Fruit fly (Drosophila melanogaster) whole organism, embryonic: ENCODE measurements around the gene CG7304.

Experiments used
- CG11723 ChIP-seq: fragments of 200-800 bp; sonication (Bioruptor generic); optimal IDR thresholded peaks from 2 replicates; lab custom pipeline; 2017; ENCODE audit warnings: missing biosample characterization, mild to moderate bottlenecking, missing genetic modification characterization
- CG12391 ChIP-seq: fragments of 200-800 bp; sonication (Bioruptor generic); optimal IDR thresholded peaks from 3 replicates; lab custom pipeline; 2018; ENCODE audit warnings: missing biosample characterization, mild to moderate bottlenecking, missing genetic modification characterization, moderate library complexity
- CG14860 ChIP-seq: fragments of 200-800 bp; sonication (Bioruptor generic); IDR thresholded peaks from 3 replicates; pipeline ENCODE4 v1.3.6; 2022; ENCODE audit warnings: missing biosample characterization, missing genetic modification characterization; ENCODE audit not compliant: partially characterized antibody
- CG16815 ChIP-seq: fragments of 200-800 bp; sonication (Bioruptor generic); optimal IDR thresholded peaks from 3 replicates; lab custom pipeline; 2017; ENCODE audit warnings: missing biosample characterization, mild to moderate bottlenecking, missing genetic modification characterization
- CG16863 ChIP-seq: fragments of 200-800 bp; sonication (Bioruptor generic); optimal IDR thresholded peaks from 3 replicates; lab custom pipeline; 2016; ENCODE audit warnings: missing biosample characterization, missing genetic modification characterization
- CG17568 ChIP-seq: fragments of 200-800 bp; sonication (Bioruptor generic); optimal IDR thresholded peaks from 2 replicates; lab custom pipeline; 2018; ENCODE audit warnings: missing biosample characterization, mild to moderate bottlenecking, missing genetic modification characterization, moderate library complexity
- CG17802 ChIP-seq: fragments of 200-800 bp; sonication (Bioruptor generic); optimal IDR thresholded peaks from 2 replicates; lab custom pipeline; 2018; ENCODE audit warnings: missing biosample characterization, mild to moderate bottlenecking, missing genetic modification characterization, moderate library complexity
- CG18764 ChIP-seq: fragments of 200-800 bp; sonication (Bioruptor generic); optimal IDR thresholded peaks from 3 replicates; lab custom pipeline; 2016; ENCODE audit warnings: missing biosample characterization, missing genetic modification characterization
- CG2116 ChIP-seq: fragments of 200-800 bp; sonication (Bioruptor generic); optimal IDR thresholded peaks from 3 replicates; lab custom pipeline; 2018; ENCODE audit warnings: missing biosample characterization, mild to moderate bottlenecking, missing genetic modification characterization
- CG2199 ChIP-seq: fragments of 200-800 bp; sonication (Bioruptor generic); IDR thresholded peaks from 3 replicates; pipeline ENCODE4 v1.3.6; 2022; ENCODE audit warnings: missing biosample characterization, missing genetic modification characterization
- CG30403 ChIP-seq: fragments of 200-800 bp; sonication (Bioruptor generic); optimal IDR thresholded peaks from 3 replicates; lab custom pipeline; 2016; ENCODE audit warnings: missing biosample characterization, missing genetic modification characterization
- CG32532 ChIP-seq: fragments of 200-800 bp; sonication (Bioruptor generic); IDR thresholded peaks from 2 replicates; pipeline ENCODE4 v1.3.6; 2022; ENCODE audit warnings: missing biosample characterization, missing genetic modification characterization
- CG3726 ChIP-seq: fragments of 200-800 bp; sonication (Bioruptor generic); IDR thresholded peaks from 3 replicates; pipeline ENCODE4, ENCODE4 v1.3.6; 2022; ENCODE audit warnings: missing biosample characterization, missing genetic modification characterization
- CG4282 ChIP-seq: fragments of 200-800 bp; sonication (Bioruptor generic); optimal IDR thresholded peaks from 2 replicates; lab custom pipeline; 2016; ENCODE audit warnings: missing biosample characterization, missing genetic modification characterization
- CG43689 ChIP-seq: fragments of 200-800 bp; sonication (Bioruptor generic); IDR thresholded peaks from 2 replicates; pipeline ENCODE4 v1.3.6; 2022; ENCODE audit warnings: missing biosample characterization, missing genetic modification characterization
- CG4707 ChIP-seq: fragments of 200-800 bp; sonication (Bioruptor generic); optimal IDR thresholded peaks from 2 replicates; lab custom pipeline; 2018; ENCODE audit warnings: missing biosample characterization, mild to moderate bottlenecking, missing genetic modification characterization, moderate library complexity
- CG5245 ChIP-seq: fragments of 200-800 bp; sonication (Bioruptor generic); optimal IDR thresholded peaks from 3 replicates; lab custom pipeline; 2016; ENCODE audit warnings: missing biosample characterization, missing genetic modification characterization
- CG6175 ChIP-seq: fragments of 200-800 bp; sonication (Bioruptor generic); IDR thresholded peaks from 3 replicates; pipeline ENCODE4 v1.3.6; 2022; ENCODE audit warnings: missing biosample characterization, missing genetic modification characterization
- CG7271 ChIP-seq: fragments of 200-800 bp; sonication (Bioruptor generic); optimal IDR thresholded peaks from 2 replicates; lab custom pipeline; 2018; ENCODE audit warnings: missing biosample characterization, mild to moderate bottlenecking, missing genetic modification characterization, moderate library complexity
- CG7357 ChIP-seq: fragments of 200-800 bp; sonication (Bioruptor generic); IDR thresholded peaks from 3 replicates; pipeline ENCODE4 v1.3.6; 2022; ENCODE audit warnings: missing biosample characterization, missing genetic modification characterization
- CG8944 ChIP-seq: fragments of 200-800 bp; sonication (Bioruptor generic); optimal IDR thresholded peaks from 3 replicates; lab custom pipeline; 2016; ENCODE audit warnings: missing biosample characterization, missing genetic modification characterization
- CG9817 ChIP-seq: fragments of 200-800 bp; sonication (Bioruptor generic); optimal IDR thresholded peaks from 2 replicates; lab custom pipeline; 2018; ENCODE audit warnings: missing biosample characterization, mild to moderate bottlenecking, missing genetic modification characterization, moderate library complexity
- Eip74EF ChIP-seq, 2 experiments: fragments of 200-800 bp in 1 of 2; fragments of >200 bp in 1 of 2; sonication (Bioruptor generic) in 1 of 2; optimal IDR thresholded peaks; 2 replicates each; lab custom pipeline; 2017 to 2019; ENCODE audit warnings: missing biosample characterization in 2 of 2, missing genetic modification characterization in 2 of 2, mild to moderate bottlenecking in 1 of 2, moderate library complexity in 1 of 2
- H15 ChIP-seq: fragments of 200-800 bp; sonication (Bioruptor generic); IDR thresholded peaks from 3 replicates; pipeline ENCODE4 v1.3.6; 2022; ENCODE audit warnings: missing biosample characterization, missing genetic modification characterization
- HmgD ChIP-seq: fragments of 200-800 bp; sonication (Bioruptor generic); optimal IDR thresholded peaks from 3 replicates; lab custom pipeline; 2016; ENCODE audit warnings: missing biosample characterization, missing genetic modification characterization
- Max ChIP-seq: fragments of 200-800 bp; sonication (Bioruptor generic); optimal IDR thresholded peaks from 2 replicates; lab custom pipeline; 2016; ENCODE audit warnings: missing biosample characterization, mild to moderate bottlenecking, missing genetic modification characterization
- Med ChIP-seq: fragments of 200-800 bp; sonication (Bioruptor generic); peaks from one replicate; lab custom pipeline; 2016; ENCODE audit warnings: missing biosample characterization, missing genetic modification characterization, mild to moderate bottlenecking, inconsistent platforms, moderate library complexity
- Meics ChIP-seq: fragments of 200-800 bp; sonication (Bioruptor generic); optimal IDR thresholded peaks from 2 replicates; lab custom pipeline; 2017; ENCODE audit warnings: missing biosample characterization, mild to moderate bottlenecking, missing genetic modification characterization
- NK7.1 ChIP-seq: fragments of 200-800 bp; sonication (Bioruptor generic); optimal IDR thresholded peaks from 3 replicates; lab custom pipeline; 2016; ENCODE audit warnings: missing biosample characterization, missing genetic modification characterization
- Sox102F ChIP-seq: fragments of 200-800 bp; sonication (Bioruptor generic); optimal IDR thresholded peaks from 2 replicates; lab custom pipeline; 2018; ENCODE audit warnings: missing biosample characterization, mild to moderate bottlenecking, missing genetic modification characterization, moderate library complexity
- Spps ChIP-seq: fragments of 200-800 bp; sonication (Bioruptor generic); optimal IDR thresholded peaks from 2 replicates; lab custom pipeline; 2018; ENCODE audit warnings: missing biosample characterization, mild to moderate bottlenecking, missing genetic modification characterization
- Stat92E ChIP-seq, 3 experiments: fragments of >200 bp in 2 of 3; fragments of 200-800 bp in 1 of 3; sonication (Bioruptor generic) in 1 of 3; optimal IDR thresholded peaks; 2 replicates each; lab custom pipeline; 2017 to 2019; ENCODE audit warnings: missing biosample characterization in 3 of 3, missing genetic modification characterization in 3 of 3, mild to moderate bottlenecking in 1 of 3, moderate library complexity in 1 of 3
- ab ChIP-seq: fragments of 200-800 bp; sonication (Bioruptor generic); optimal IDR thresholded peaks from 2 replicates; lab custom pipeline; 2016; ENCODE audit warnings: missing biosample characterization, missing genetic modification characterization
- ase ChIP-seq: fragments of 200-800 bp; sonication (Bioruptor generic); IDR thresholded peaks from 3 replicates; pipeline ENCODE4 v1.3.6; 2022; ENCODE audit warnings: missing biosample characterization, missing genetic modification characterization
- ato ChIP-seq: fragments of 200-800 bp; sonication (Bioruptor generic); IDR thresholded peaks from 2 replicates; pipeline ENCODE4 v1.3.6; 2022; ENCODE audit warnings: missing biosample characterization, missing genetic modification characterization; ENCODE audit not compliant: partially characterized antibody
- cato ChIP-seq: fragments of 200-800 bp; sonication (Bioruptor generic); optimal IDR thresholded peaks from 2 replicates; lab custom pipeline; 2016; ENCODE audit warnings: missing biosample characterization, missing genetic modification characterization, borderline replicate concordance
- fd64A ChIP-seq: fragments of 200-800 bp; sonication (Bioruptor generic); optimal IDR thresholded peaks from 3 replicates; lab custom pipeline; 2018; ENCODE audit warnings: missing biosample characterization, mild to moderate bottlenecking, missing genetic modification characterization
- grau ChIP-seq: fragments of 200-800 bp; optimal IDR thresholded peaks from 3 replicates; lab custom pipeline; 2019; ENCODE audit warnings: missing biosample characterization, mild to moderate bottlenecking, missing genetic modification characterization, moderate library complexity
- gro ChIP-seq: fragments of 200-800 bp; sonication (Bioruptor generic); optimal IDR thresholded peaks from 2 replicates; lab custom pipeline; 2016; ENCODE audit warnings: missing biosample characterization, missing genetic modification characterization
- hbn ChIP-seq: fragments of 200-800 bp; sonication (Bioruptor generic); IDR thresholded peaks from 2 replicates; pipeline ENCODE4 v1.3.6; 2022; ENCODE audit warnings: missing biosample characterization, missing genetic modification characterization; ENCODE audit not compliant: partially characterized antibody
- knrl ChIP-seq: fragments of 200-800 bp; sonication (Bioruptor generic); IDR thresholded peaks from 3 replicates; pipeline ENCODE4 v1.3.6; 2022; ENCODE audit warnings: missing biosample characterization, missing genetic modification characterization; ENCODE audit not compliant: partially characterized antibody
- mld ChIP-seq: fragments of 200-800 bp; sonication (Bioruptor generic); IDR thresholded peaks from 3 replicates; pipeline ENCODE4 v1.3.6; 2022; ENCODE audit warnings: missing biosample characterization, missing genetic modification characterization; ENCODE audit not compliant: partially characterized antibody
- nau ChIP-seq: fragments of 200-800 bp; sonication (Bioruptor generic); optimal IDR thresholded peaks from 3 replicates; lab custom pipeline; 2017; ENCODE audit warnings: missing biosample characterization, mild to moderate bottlenecking, missing genetic modification characterization, missing genetic modification reagents
- seq ChIP-seq: fragments of 200-800 bp; sonication (Bioruptor generic); IDR thresholded peaks from 2 replicates; pipeline ENCODE4 v1.3.6; 2022; ENCODE audit warnings: missing biosample characterization, missing genetic modification characterization
- so ChIP-seq: fragments of 200-800 bp; sonication (Bioruptor generic); IDR thresholded peaks from 3 replicates; pipeline ENCODE4 v1.3.6; 2022; ENCODE audit warnings: missing biosample characterization, missing genetic modification characterization
- stwl ChIP-seq: fragments of 200-800 bp; sonication (Bioruptor generic); optimal IDR thresholded peaks from 3 replicates; lab custom pipeline; 2018; ENCODE audit warnings: missing biosample characterization, mild to moderate bottlenecking, missing genetic modification characterization, moderate library complexity
- trem ChIP-seq: fragments of 200-800 bp; optimal IDR thresholded peaks from 3 replicates; lab custom pipeline; 2019; ENCODE audit warnings: missing biosample characterization, mild to moderate bottlenecking, missing genetic modification characterization, moderate library complexity

The CG7304 gene

dm6 chr3L:15715788-15716503, 36.4 kb downstream of the CG7304 start, which contains the start of gene CG42571 (continued):
- TF ChIP-seq CG14860: no peak
- no peak for TF ChIP-seq trem (tag; lab: Kevin White, UChicago)
- no peak for TF ChIP-seq CG43689
- TF ChIP-seq nau (GFP tag; lab: Kevin White, UChicago): peak; percentile 70
- no peak for TF ChIP-seq CG3726
- TF ChIP-seq CG5245: no peak
- peak; percentile 65 for TF ChIP-seq grau (tag; lab: Kevin White, UChicago)
- no peak for TF ChIP-seq Stat92E (GFP tag; optimal IDR thresholded peaks at IDR 0.05; lab: Kevin White, UChicago)
- peak; percentile 38 for TF ChIP-seq Sox102F (GFP tag; lab: Kevin White, UChicago)
- TF ChIP-seq H15 (GFP tag; lab: Robert Waterston, UW): no peak
- no peak for TF ChIP-seq Max
- TF ChIP-seq CG16863 (GFP tag; lab: Kevin White, UChicago): peak; percentile 30
- peak; percentile 38 for TF ChIP-seq CG17802
- no peak for TF ChIP-seq Meics (GFP tag; lab: Kevin White, UChicago)
- TF ChIP-seq fd64A (GFP tag; lab: Kevin White, UChicago): peak; percentile 69
- TF ChIP-seq ab (GFP tag; lab: Kevin White, UChicago): no peak
- no peak for TF ChIP-seq cato
- TF ChIP-seq CG11723 (GFP tag; lab: Kevin White, UChicago): peak; percentile 23

- no peak for TF ChIP-seq CG16815
- no peak for TF ChIP-seq CG9817
- TF ChIP-seq Spps (tag; lab: Kevin White, UChicago): no peak
- TF ChIP-seq CG32532: no peak
- TF ChIP-seq NK7.1 (GFP tag; lab: Kevin White, UChicago): no peak
- TF ChIP-seq CG30403 (GFP tag; lab: Kevin White, UChicago): no peak
- TF ChIP-seq Eip74EF (GFP tag; optimal IDR thresholded peaks at IDR 0.05; lab: Kevin White, UChicago): no peak
- no peak for TF ChIP-seq seq (GFP tag; lab: Robert Waterston, UW)
- TF ChIP-seq CG12391 (tag; lab: Kevin White, UChicago): no peak
These were observed 38.0 kb downstream of the CG7304 start, which contains the start of gene CG42570 for dm6 chr3L:15717519-15717918. CG42570 (plus strand) TSS chr3L:15717819.

- no peak for TF ChIP-seq stwl (tag; lab: Kevin White, UChicago)
- TF ChIP-seq mld (GFP tag; lab: Robert Waterston, UW): no peak
- no peak for TF ChIP-seq CG6175 (GFP tag; lab: Robert Waterston, UW)
- no peak for TF ChIP-seq CG7357
- TF ChIP-seq so (GFP tag; lab: Robert Waterston, UW): no peak
- TF ChIP-seq CG17568 (GFP tag; lab: Kevin White, UChicago): no peak
- TF ChIP-seq HmgD (GFP tag; lab: Kevin White, UChicago): no peak
- TF ChIP-seq Med (GFP tag; lab: Kevin White, UChicago): peak; percentile 39
- TF ChIP-seq CG8944 (GFP tag; lab: Kevin White, UChicago): no peak
- TF ChIP-seq gro (GFP tag; lab: Kevin White, UChicago): no peak
- TF ChIP-seq grau (tag; lab: Kevin White, UChicago): peak; percentile 57
- TF ChIP-seq ab (GFP tag; lab: Kevin White, UChicago): no peak
- TF ChIP-seq CG16815: no peak
- TF ChIP-seq CG18764 (GFP tag; lab: Kevin White, UChicago): no peak
- peak; percentile 86; the same call in 2 of the 3 replicates for TF ChIP-seq CG2199
- no peak for TF ChIP-seq CG4707 (GFP tag; lab: Kevin White, UChicago)
- TF ChIP-seq knrl (GFP tag; lab: Robert Waterston, UW): no peak
- no peak for TF ChIP-seq ato (GFP tag; lab: Robert Waterston, UW)
- TF ChIP-seq CG4282 (GFP tag; lab: Kevin White, UChicago): no peak
- TF ChIP-seq ase (GFP tag; lab: Robert Waterston, UW): no peak
- no peak for TF ChIP-seq hbn (GFP tag; lab: Robert Waterston, UW)
- TF ChIP-seq CG2116: no peak
- TF ChIP-seq CG7271 (tag; lab: Kevin White, UChicago): no peak
These were observed 40.7 kb downstream of the CG7304 start for dm6 chr3L:15720224-15720623.
